Fruit fly (Drosophila melanogaster) whole organism: ENCODE results near the gene CG34001.

Source experiments
- EcR ChIP-seq, 2 experiments: fragments of >200 bp; optimal IDR thresholded peaks; 2 replicates each; lab custom pipeline; 2017; ENCODE audit warnings: missing biosample characterization in 2 of 2, missing genetic modification characterization in 2 of 2, missing genetic modification reagents in 2 of 2
- psq ChIP-seq: fragments of >200 bp; optimal IDR thresholded peaks from 2 replicates; lab custom pipeline; 2017
- usp ChIP-seq: fragments of >200 bp; optimal IDR thresholded peaks from 2 replicates; lab custom pipeline; 2017; ENCODE audit warnings: missing biosample characterization, missing genetic modification characterization, mixed read lengths

DNA sequence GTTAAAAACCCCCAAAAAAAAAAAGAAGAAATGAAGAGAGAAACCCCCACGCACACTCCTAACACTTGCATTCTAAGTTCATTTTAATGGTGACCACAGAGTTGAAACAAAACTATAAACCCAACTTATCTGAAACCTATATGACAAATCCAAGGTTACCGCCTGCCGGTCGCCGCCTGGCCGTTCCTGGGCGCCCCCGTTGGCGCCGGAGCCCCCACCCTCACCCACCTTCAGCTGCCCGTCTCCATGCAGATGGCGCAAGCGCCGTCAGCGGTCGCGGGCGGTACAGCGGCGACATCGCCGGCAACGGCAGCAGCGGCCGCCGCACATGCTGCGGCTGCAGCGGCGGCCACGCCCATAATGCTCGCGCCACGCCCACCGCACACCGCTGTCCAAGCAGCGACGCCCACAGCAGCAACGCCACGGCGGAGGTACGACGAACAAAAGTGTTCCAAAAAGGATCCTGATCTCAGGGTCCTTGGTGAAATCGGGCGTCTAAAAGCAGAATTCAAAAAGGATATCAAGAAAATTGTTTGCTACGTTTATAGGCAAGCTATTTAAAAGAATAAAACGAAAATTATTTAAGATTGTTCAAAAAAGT, 49.1 kb upstream of the CG34001 start:
- TF ChIP-seq EcR (GFP tag; optimal IDR thresholded peaks at IDR 0.05; lab: Kevin White, UChicago): no peak
- TF ChIP-seq usp (GFP tag; lab: Kevin White, UChicago): no peak
- TF ChIP-seq psq (lab: Kevin White, UChicago): no peak
